Fruit fly (Drosophila melanogaster): Measurements from ENCODE around the gene eIF4E5.

eIF4E5 gene

dm6 chr3L:7869715-7870387, 24.8 kb upstream of the eIF4E5 start (continued):
- peak; percentile 83 for TF ChIP-seq acj6 (GFP tag; optimal IDR thresholded peaks at IDR 0.05)
- peak; percentile 73 for TF ChIP-seq Met (GFP tag; optimal IDR thresholded peaks at IDR 0.05)
- TF ChIP-seq CG1621 (tag; optimal IDR thresholded peaks at IDR 0.05), result peak; percentile 23
- TF ChIP-seq Sox15 (GFP tag; optimal IDR thresholded peaks at IDR 0.05), result peak; percentile 44
- TF ChIP-seq CG6792 (GFP tag; optimal IDR thresholded peaks at IDR 0.05), result peak; percentile 71
- TF ChIP-seq Hr39 (GFP tag; optimal IDR thresholded peaks at IDR 0.05), result peak; percentile 28
- peak; percentile 94 for TF ChIP-seq CG32006 (GFP tag; optimal IDR thresholded peaks at IDR 0.05)
- peak; percentile 69 for TF ChIP-seq Sox14 (GFP tag; optimal IDR thresholded peaks at IDR 0.05)
- TF ChIP-seq OdsH (GFP tag; optimal IDR thresholded peaks at IDR 0.05), result peak; percentile 77
- peak; percentile 51 for TF ChIP-seq CG8319 (GFP tag; optimal IDR thresholded peaks at IDR 0.05)
- TF ChIP-seq CG3032 (tag; optimal IDR thresholded peaks at IDR 0.05), result peak; percentile 82
- peak; percentile 62 for TF ChIP-seq lz (GFP tag; optimal IDR thresholded peaks at IDR 0.05)
- TF ChIP-seq CG10669 (GFP tag; optimal IDR thresholded peaks at IDR 0.05), result peak; percentile 69
- peak; percentile 81 for TF ChIP-seq CG6808 (GFP tag; optimal IDR thresholded peaks at IDR 0.05)
- TF ChIP-seq Gug (GFP tag; IDR thresholded peaks at IDR 0.05), result peak; percentile 74
- peak; percentile 74 for TF ChIP-seq CG34406 (GFP tag; optimal IDR thresholded peaks at IDR 0.05)
- TF ChIP-seq spab (GFP tag; optimal IDR thresholded peaks at IDR 0.05), result peak; percentile 80
- TF ChIP-seq dsx (GFP tag; optimal IDR thresholded peaks at IDR 0.05; ENCODE audit: poor library complexity, severe bottlenecking), result peak; percentile 66
- TF ChIP-seq cyc (GFP tag; optimal IDR thresholded peaks at IDR 0.05), result peak; percentile 51
- peak; percentile 83 for TF ChIP-seq Hr4 (GFP tag; optimal IDR thresholded peaks at IDR 0.05)
- no peak for TF ChIP-seq Eip93F (GFP tag; optimal IDR thresholded peaks at IDR 0.05)
- TF ChIP-seq CG6854 (GFP tag; optimal IDR thresholded peaks at IDR 0.05), result peak; percentile 54
- TF ChIP-seq dac (GFP tag; optimal IDR thresholded peaks at IDR 0.05), result peak; percentile 62
- TF ChIP-seq CG4318 (GFP tag; optimal IDR thresholded peaks at IDR 0.05), result peak; percentile 83
- TF ChIP-seq CG11902 (GFP tag; optimal IDR thresholded peaks at IDR 0.05), result peak; percentile 51

dm6 chr3L:7870388-7870740, 24.3 kb upstream of the eIF4E5 start:
- TF ChIP-seq fkh (GFP tag; optimal IDR thresholded peaks at IDR 0.05) (no peak), CG15336 (GFP tag; IDR thresholded peaks at IDR 0.05) (no peak), CG10631 (GFP tag; optimal IDR thresholded peaks at IDR 0.05) (no peak), fd85E (GFP tag; optimal IDR thresholded peaks at IDR 0.05) (no peak), Sox102F (GFP tag; optimal IDR thresholded peaks at IDR 0.05) (no peak), Blimp-1 (GFP tag; optimal IDR thresholded peaks at IDR 0.05) (no peak), pdm3 (GFP tag; optimal IDR thresholded peaks at IDR 0.05) (no peak), CG9139 (GFP tag; optimal IDR thresholded peaks at IDR 0.05) (no peak), lz (GFP tag; optimal IDR thresholded peaks at IDR 0.05) (no peak), CG6808 (GFP tag; optimal IDR thresholded peaks at IDR 0.05) (no peak), dsx (GFP tag; optimal IDR thresholded peaks at IDR 0.05; ENCODE audit: poor library complexity, severe bottlenecking) (no peak), Smox (GFP tag; optimal IDR thresholded peaks at IDR 0.05) (no peak), Hr38 (GFP tag; optimal IDR thresholded peaks at IDR 0.05) (no peak), Hr39 (GFP tag; optimal IDR thresholded peaks at IDR 0.05) (no peak), spab (GFP tag; optimal IDR thresholded peaks at IDR 0.05) (no peak)

- TF ChIP-seq pdm3 (GFP tag; optimal IDR thresholded peaks at IDR 0.05) (no peak), net (GFP tag; optimal IDR thresholded peaks at IDR 0.05) (no peak), fd59A (GFP tag; optimal IDR thresholded peaks at IDR 0.05) (no peak), CG6276 (GFP tag; optimal IDR thresholded peaks at IDR 0.05) (no peak), CG34406 (GFP tag; optimal IDR thresholded peaks at IDR 0.05) (no peak), vri (GFP tag; optimal IDR thresholded peaks at IDR 0.05) (no peak), dsx (GFP tag; optimal IDR thresholded peaks at IDR 0.05; ENCODE audit: poor library complexity, severe bottlenecking) (no peak)
Observed at dm6 chr3L:7874507-7874906, 20.2 kb upstream of the eIF4E5 start.

Data from whole organism, prepupa.